Fruit fly (Drosophila melanogaster) whole organism, prepupa: ENCODE data around the gene MRG15.

Experiments
- CG10631 ChIP-seq: fragments of 200-800 bp; sonication (Bioruptor generic); optimal IDR thresholded peaks from 2 replicates; lab custom pipeline; 2016; ENCODE audit warnings: missing biosample characterization, missing genetic modification characterization
- CG11294 ChIP-seq: fragments of 200-800 bp; sonication (Bioruptor generic); IDR thresholded peaks from 2 replicates; pipeline ENCODE4 v1.3.6; 2022; ENCODE audit warnings: missing biosample characterization, missing genetic modification characterization
- CG1621 ChIP-seq: fragments of 200-800 bp; sonication (Bioruptor generic); optimal IDR thresholded peaks from 3 replicates; lab custom pipeline; 2018; ENCODE audit warnings: missing biosample characterization, mild to moderate bottlenecking, missing genetic modification characterization
- CG3032 ChIP-seq: fragments of 200-800 bp; optimal IDR thresholded peaks from 2 replicates; lab custom pipeline; 2019; ENCODE audit warnings: missing biosample characterization, mild to moderate bottlenecking, missing genetic modification characterization, moderate library complexity
- CG34406 ChIP-seq: fragments of 200-800 bp; sonication (Bioruptor generic); optimal IDR thresholded peaks from 3 replicates; lab custom pipeline; 2016; ENCODE audit warnings: missing biosample characterization, missing genetic modification characterization
- CG3919 ChIP-seq: fragments of 200-800 bp; sonication (Bioruptor generic); optimal IDR thresholded peaks from 3 replicates; lab custom pipeline; 2016; ENCODE audit warnings: missing biosample characterization, missing genetic modification characterization
- CG4318 ChIP-seq: fragments of 200-800 bp; sonication (Bioruptor generic); optimal IDR thresholded peaks from 3 replicates; lab custom pipeline; 2017; ENCODE audit warnings: missing biosample characterization, mild to moderate bottlenecking, missing genetic modification characterization
- CG6163 ChIP-seq: fragments of 200-800 bp; sonication (Bioruptor generic); IDR thresholded peaks from 3 replicates; pipeline ENCODE4 v1.3.6; 2022; ENCODE audit warnings: missing biosample characterization, missing genetic modification characterization
- CG6276 ChIP-seq: fragments of 200-800 bp; sonication (Bioruptor generic); optimal IDR thresholded peaks from 2 replicates; lab custom pipeline; 2017; ENCODE audit warnings: missing biosample characterization, mild to moderate bottlenecking, missing genetic modification characterization
- CG6792 ChIP-seq: fragments of 200-800 bp; sonication (Bioruptor generic); optimal IDR thresholded peaks from 3 replicates; lab custom pipeline; 2016; ENCODE audit warnings: missing biosample characterization, missing genetic modification characterization
- CG6808 ChIP-seq: fragments of 200-800 bp; sonication (Bioruptor generic); optimal IDR thresholded peaks from 3 replicates; lab custom pipeline; 2017; ENCODE audit warnings: missing biosample characterization, missing genetic modification characterization, mild to moderate bottlenecking, moderate library complexity, missing genetic modification reagents
- CG6854 ChIP-seq: fragments of 200-800 bp; sonication (Bioruptor generic); optimal IDR thresholded peaks from 2 replicates; lab custom pipeline; 2017; ENCODE audit warnings: missing biosample characterization, mild to moderate bottlenecking, missing genetic modification characterization
- CG8319 ChIP-seq: fragments of 200-800 bp; sonication (Bioruptor generic); optimal IDR thresholded peaks from 3 replicates; lab custom pipeline; 2016; ENCODE audit warnings: missing biosample characterization, missing genetic modification characterization
- CG8632 ChIP-seq: fragments of 200-800 bp; sonication (Bioruptor generic); optimal IDR thresholded peaks from 3 replicates; lab custom pipeline; 2016; ENCODE audit warnings: missing biosample characterization, missing genetic modification characterization
- CG9139 ChIP-seq: fragments of 200-800 bp; sonication (Bioruptor generic); optimal IDR thresholded peaks from 3 replicates; lab custom pipeline; 2017; ENCODE audit warnings: missing biosample characterization, mild to moderate bottlenecking, missing genetic modification characterization
- Eip78C ChIP-seq: fragments of 200-800 bp; sonication (Bioruptor generic); peaks from one replicate; lab custom pipeline; 2016; ENCODE audit warnings: missing biosample characterization, missing genetic modification characterization
- Eip93F ChIP-seq: fragments of 200-800 bp; sonication (Bioruptor generic); optimal IDR thresholded peaks from 2 replicates; lab custom pipeline; 2016; ENCODE audit warnings: missing biosample characterization, mild to moderate bottlenecking, missing genetic modification characterization
- Hr38 ChIP-seq: sonication (Bioruptor generic); optimal IDR thresholded peaks from 2 replicates; lab custom pipeline; 2016; ENCODE audit warnings: missing biosample characterization, missing genetic modification characterization
- Hr39 ChIP-seq: fragments of 200-800 bp; sonication (Bioruptor generic); optimal IDR thresholded peaks from 2 replicates; lab custom pipeline; 2016; ENCODE audit warnings: missing biosample characterization, missing genetic modification characterization
- Hr4 ChIP-seq: fragments of 200-800 bp; sonication (Bioruptor generic); optimal IDR thresholded peaks from 3 replicates; lab custom pipeline; 2016; ENCODE audit warnings: missing biosample characterization, missing genetic modification characterization
- Lpt ChIP-seq: fragments of 200-800 bp; sonication (Bioruptor generic); optimal IDR thresholded peaks from 3 replicates; lab custom pipeline; 2016; ENCODE audit warnings: missing biosample characterization, missing genetic modification characterization
- Smox ChIP-seq: fragments of 200-800 bp; sonication (Bioruptor generic); optimal IDR thresholded peaks from 3 replicates; lab custom pipeline; 2016; ENCODE audit warnings: missing biosample characterization, missing genetic modification characterization
- Sox14 ChIP-seq: fragments of 200-800 bp; sonication (Bioruptor generic); optimal IDR thresholded peaks from 3 replicates; lab custom pipeline; 2016; ENCODE audit warnings: missing biosample characterization, missing genetic modification characterization
- achi ChIP-seq: fragments of 200-800 bp; sonication (Bioruptor generic); optimal IDR thresholded peaks from 3 replicates; lab custom pipeline; 2016; ENCODE audit warnings: missing biosample characterization, missing genetic modification characterization
- cyc ChIP-seq: fragments of 200-800 bp; sonication (Bioruptor generic); optimal IDR thresholded peaks from 3 replicates; lab custom pipeline; 2016; ENCODE audit warnings: missing biosample characterization, missing genetic modification characterization
- esn ChIP-seq: fragments of 200-800 bp; sonication (Bioruptor generic); optimal IDR thresholded peaks from 2 replicates; lab custom pipeline; 2016; ENCODE audit warnings: missing biosample characterization, mild to moderate bottlenecking, missing genetic modification characterization, moderate library complexity
- fd85E ChIP-seq: fragments of 200-800 bp; sonication (Bioruptor generic); optimal IDR thresholded peaks from 3 replicates; lab custom pipeline; 2016; ENCODE audit warnings: missing biosample characterization, missing genetic modification characterization
- fkh ChIP-seq: fragments of 200-800 bp; sonication (Bioruptor generic); optimal IDR thresholded peaks from 3 replicates; lab custom pipeline; 2017; ENCODE audit warnings: missing biosample characterization, mild to moderate bottlenecking, missing genetic modification characterization, moderate library complexity
- net ChIP-seq: fragments of 200-800 bp; sonication (Bioruptor generic); optimal IDR thresholded peaks from 3 replicates; lab custom pipeline; 2016; ENCODE audit warnings: missing biosample characterization, missing genetic modification characterization
- pdm3 ChIP-seq: fragments of 200-800 bp; sonication (Bioruptor generic); optimal IDR thresholded peaks from 3 replicates; lab custom pipeline; 2016; ENCODE audit warnings: missing biosample characterization, missing genetic modification characterization
- svp ChIP-seq: fragments of 200-800 bp; sonication (Bioruptor generic); peaks from one replicate; lab custom pipeline; 2016; ENCODE audit warnings: missing biosample characterization, missing genetic modification characterization
- topi ChIP-seq: fragments of 200-800 bp; sonication (Bioruptor generic); optimal IDR thresholded peaks from 3 replicates; lab custom pipeline; 2016; ENCODE audit warnings: missing biosample characterization, missing genetic modification characterization
- vri ChIP-seq: fragments of 200-800 bp; sonication (Bioruptor generic); optimal IDR thresholded peaks from 3 replicates; lab custom pipeline; 2016; ENCODE audit warnings: missing biosample characterization, mild to moderate bottlenecking, missing genetic modification characterization

MRG15 gene

dm6 chr3R:15290642-15291118 lies 12.8 kb upstream of the MRG15 start, which contains the start of gene CG45218 (continued):
- TF ChIP-seq CG4318 (GFP tag; lab: Kevin White, UChicago) = no peak
- no peak for TF ChIP-seq CG6854 (GFP tag; lab: Kevin White, UChicago)
- no peak for TF ChIP-seq CG6808 (GFP tag; lab: Kevin White, UChicago)
- no peak for TF ChIP-seq fkh (GFP tag; lab: Kevin White, UChicago)
- no peak for TF ChIP-seq CG6163 (GFP tag; lab: Robert Waterston, UW)
- TF ChIP-seq pdm3 = no peak
- no peak for TF ChIP-seq Eip93F (GFP tag; lab: Kevin White, UChicago)
- TF ChIP-seq CG6792 (GFP tag; lab: Kevin White, UChicago) = no peak
- TF ChIP-seq fd85E (GFP tag; lab: Kevin White, UChicago) = no peak
- TF ChIP-seq CG34406 (GFP tag; lab: Kevin White, UChicago) = no peak
- TF ChIP-seq svp (GFP tag; lab: Kevin White, UChicago) = peak; percentile 78
- TF ChIP-seq CG11294 (GFP tag; lab: Robert Waterston, UW) = no peak
- TF ChIP-seq Hr39 (GFP tag; lab: Kevin White, UChicago) = no peak
- TF ChIP-seq CG10631 (GFP tag; lab: Kevin White, UChicago) = no peak

- TF ChIP-seq fkh (GFP tag; lab: Kevin White, UChicago) (peak; percentile 70), Sox14 (GFP tag; lab: Kevin White, UChicago) (no peak), CG8632 (no peak), cyc (no peak), net (no peak), svp (GFP tag; lab: Kevin White, UChicago) (peak; percentile 34), achi (GFP tag; lab: Kevin White, UChicago) (no peak), CG6808 (GFP tag; lab: Kevin White, UChicago) (no peak), Hr4 (GFP tag; lab: Kevin White, UChicago) (no peak), vri (GFP tag; lab: Kevin White, UChicago) (peak; percentile 47), CG1621 (tag; lab: Kevin White, UChicago) (peak; percentile 15), esn (GFP tag; lab: Kevin White, UChicago) (no peak), Lpt (GFP tag; lab: Kevin White, UChicago) (no peak)
Observed at dm6 chr3R:15289828-15290641, 12.1 kb upstream of the MRG15 start.

- TF ChIP-seq CG34406 (GFP tag; lab: Kevin White, UChicago) (no peak), CG6792 (GFP tag; lab: Kevin White, UChicago) (no peak), CG6854 (GFP tag; lab: Kevin White, UChicago) (no peak), CG6276 (GFP tag; lab: Kevin White, UChicago) (no peak), CG6163 (GFP tag; lab: Robert Waterston, UW) (no peak), Hr38 (GFP tag; lab: Kevin White, UChicago) (no peak), topi (GFP tag; lab: Kevin White, UChicago) (no peak), CG9139 (GFP tag; lab: Kevin White, UChicago) (no peak), Smox (GFP tag; lab: Kevin White, UChicago) (no peak), CG8319 (GFP tag; lab: Kevin White, UChicago) (no peak), CG3919 (GFP tag; lab: Kevin White, UChicago) (no peak)
Observed at dm6 chr3R:15288802-15289201, 10.9 kb upstream of the MRG15 start.

dm6 chr3R:15287763-15288162 lies 9.9 kb upstream of the MRG15 start:
- peak; percentile 1 for TF ChIP-seq CG3032 (tag; lab: Kevin White, UChicago)
- peak; percentile 0 for TF ChIP-seq Eip78C (GFP tag; lab: Kevin White, UChicago)
- TF ChIP-seq Sox14 (GFP tag; lab: Kevin White, UChicago) = peak; percentile 4
- TF ChIP-seq esn (GFP tag; lab: Kevin White, UChicago) = peak; percentile 14
- TF ChIP-seq Hr39 (GFP tag; lab: Kevin White, UChicago) = peak; percentile 5
- TF ChIP-seq net = no peak
- TF ChIP-seq, all 60 proteins: peak for 5
